Worm (Caenorhabditis elegans): Measurements from ENCODE around the gene C50F7.5.

- TF ChIP-seq R02D3.7 (tag; optimal IDR thresholded peaks at IDR 0.05) (no peak), lin-13 (GFP tag; optimal IDR thresholded peaks at IDR 0.05) (no peak), set-16 (GFP tag; IDR thresholded peaks at IDR 0.05) (no peak)
Measured at ce11 chrIV:7760117-7760516, 33.6 kb downstream of the C50F7.5 start, which contains the start of gene del-7.

All from whole organism, L4 larva.